Fruit fly (Drosophila melanogaster): ENCODE data around the gene Cnep1r2.

- TF ChIP-seq h (optimal IDR thresholded peaks at IDR 0.05) (no peak), Myc (optimal IDR thresholded peaks at IDR 0.05) (no peak), psq (optimal IDR thresholded peaks at IDR 0.05) (no peak), ttk (optimal IDR thresholded peaks at IDR 0.05) (no peak), insv (optimal IDR thresholded peaks at IDR 0.05) (no peak), Sin3A (optimal IDR thresholded peaks at IDR 0.05) (no peak)
Measured at dm6 chr3L:10625499-10625898, 12.4 kb upstream of the Cnep1r2 start, which contains the start of gene CG43127.
